Worm (Caenorhabditis elegans) whole organism, mixed stage, embryonic: Measurements from ENCODE around the gene sma-2.

Experiments
- M03D4.4 ChIP-seq: sonication (generic microtip); optimal IDR thresholded peaks from 2 replicates; lab custom pipeline; 2017; ENCODE audit warnings: mild to moderate bottlenecking, missing genetic modification characterization, missing compliant biosample characterization
- bed-3 ChIP-seq: fragments of 200-800 bp; sonication (Bioruptor generic); optimal IDR thresholded peaks from 3 replicates; lab custom pipeline; 2018; ENCODE audit warnings: mild to moderate bottlenecking, missing genetic modification characterization, moderate library complexity, missing compliant biosample characterization
- ceh-39 ChIP-seq: fragments of 150-350 bp; optimal IDR thresholded peaks from 2 replicates; lab custom pipeline; 2014; ENCODE audit warnings: missing biosample characterization, missing genetic modification characterization
- ceh-43 ChIP-seq: fragments of 200-800 bp; sonication (Bioruptor generic); optimal IDR thresholded peaks from 2 replicates; lab custom pipeline; 2018; ENCODE audit warnings: mild to moderate bottlenecking, missing genetic modification characterization, moderate library complexity, missing compliant biosample characterization
- ceh-83 ChIP-seq: fragments of 200-800 bp; sonication (Bioruptor generic); optimal IDR thresholded peaks from 2 replicates; lab custom pipeline; 2018; ENCODE audit warnings: mild to moderate bottlenecking, missing genetic modification characterization, missing compliant biosample characterization
- ces-1 ChIP-seq: fragments of 150-350 bp; optimal IDR thresholded peaks from 2 replicates; lab custom pipeline; 2014; ENCODE audit warnings: missing biosample characterization, missing genetic modification reagents, missing genetic modification characterization
- drap-1 ChIP-seq: fragments of 200-800 bp; sonication (Bioruptor generic); optimal IDR thresholded peaks from 3 replicates; lab custom pipeline; 2018; ENCODE audit warnings: mild to moderate bottlenecking, missing genetic modification characterization, missing compliant biosample characterization
- elt-1 ChIP-seq: sonication (generic microtip); optimal IDR thresholded peaks from 2 replicates; lab custom pipeline; 2017; ENCODE audit warnings: missing genetic modification characterization, mild to moderate bottlenecking, missing compliant biosample characterization, antibody characterized with exemption, moderate library complexity, borderline replicate concordance; ENCODE audit not compliant: insufficient read depth
- elt-3 ChIP-seq: fragments of 150-350 bp; optimal IDR thresholded peaks from 2 replicates; lab custom pipeline; 2014; ENCODE audit warnings: missing biosample characterization, missing genetic modification characterization
- flh-1 ChIP-seq: fragments of 200-800 bp; sonication (Bioruptor generic); optimal IDR thresholded peaks from 2 replicates; lab custom pipeline; 2018; ENCODE audit warnings: mild to moderate bottlenecking, missing genetic modification characterization, moderate library complexity, missing compliant biosample characterization
- ham-2 ChIP-seq: fragments of 200-800 bp; sonication (Bioruptor generic); optimal IDR thresholded peaks from 2 replicates; lab custom pipeline; 2018; ENCODE audit warnings: mild to moderate bottlenecking, missing genetic modification characterization, missing compliant biosample characterization
- hlh-1 ChIP-seq: fragments of 150-350 bp; optimal IDR thresholded peaks from 2 replicates; lab custom pipeline; 2014; ENCODE audit warnings: missing biosample characterization, missing genetic modification reagents, missing genetic modification characterization
- lin-13 ChIP-seq: fragments of 150-350 bp; optimal IDR thresholded peaks from 2 replicates; lab custom pipeline; 2014; ENCODE audit warnings: missing biosample characterization, missing genetic modification characterization
- lin-32 ChIP-seq: fragments of 200-800 bp; sonication (Bioruptor generic); optimal IDR thresholded peaks from 2 replicates; lab custom pipeline; 2018; ENCODE audit warnings: mild to moderate bottlenecking, missing genetic modification characterization, missing compliant biosample characterization
- mab-5 ChIP-seq: fragments of 150-350 bp; optimal IDR thresholded peaks from 2 replicates; lab custom pipeline; 2014; ENCODE audit warnings: missing biosample characterization, missing genetic modification characterization
- mep-1 ChIP-seq: fragments of 150-350 bp; optimal IDR thresholded peaks from 2 replicates; lab custom pipeline; 2017; ENCODE audit warnings: missing biosample characterization, missing genetic modification reagents, missing genetic modification characterization, inconsistent platforms
- nhr-2 ChIP-seq: fragments of 150-350 bp; optimal IDR thresholded peaks from 2 replicates; lab custom pipeline; 2014; ENCODE audit warnings: missing biosample characterization, missing genetic modification characterization
- nhr-237 ChIP-seq: fragments of 150-350 bp; optimal IDR thresholded peaks from 2 replicates; lab custom pipeline; 2014; ENCODE audit warnings: missing biosample characterization, missing genetic modification characterization
- nhr-76 ChIP-seq: sonication (generic microtip); optimal IDR thresholded peaks from 2 replicates; lab custom pipeline; 2017; ENCODE audit warnings: missing biosample characterization, missing genetic modification characterization
- pha-4 ChIP-seq: fragments of 150-350 bp; optimal IDR thresholded peaks from 2 replicates; lab custom pipeline; 2018; ENCODE audit warnings: missing biosample characterization, missing genetic modification reagents, missing genetic modification characterization
- sem-2 ChIP-seq: fragments of 200-800 bp; sonication (Bioruptor generic); optimal IDR thresholded peaks from 2 replicates; lab custom pipeline; 2018; ENCODE audit warnings: mild to moderate bottlenecking, missing genetic modification characterization, missing compliant biosample characterization
- snpc-4 ChIP-seq: fragments of 150-350 bp; optimal IDR thresholded peaks from 2 replicates; lab custom pipeline; 2014; ENCODE audit warnings: missing biosample characterization, missing genetic modification characterization
- sptf-1 ChIP-seq: sonication (generic microtip); optimal IDR thresholded peaks from 2 replicates; lab custom pipeline; 2017; ENCODE audit warnings: mild to moderate bottlenecking, missing genetic modification characterization, moderate library complexity, missing compliant biosample characterization
- unc-120 ChIP-seq: sonication (generic microtip); optimal IDR thresholded peaks from 2 replicates; lab custom pipeline; 2017; ENCODE audit warnings: missing genetic modification characterization, missing compliant biosample characterization; ENCODE audit not compliant: poor library complexity, severe bottlenecking
- unc-39 ChIP-seq: fragments of 150-350 bp; optimal IDR thresholded peaks from 2 replicates; lab custom pipeline; 2014; ENCODE audit warnings: missing biosample characterization, missing genetic modification characterization
- unc-62 ChIP-seq: fragments of 150-350 bp; optimal IDR thresholded peaks from 2 replicates; lab custom pipeline; 2014; ENCODE audit warnings: missing biosample characterization, missing genetic modification reagents, missing genetic modification characterization
- zip-8 ChIP-seq: fragments of 150-350 bp; optimal IDR thresholded peaks from 2 replicates; lab custom pipeline; 2014; ENCODE audit warnings: missing biosample characterization, missing genetic modification characterization

The sma-2 gene

ce11 chrIII:8726019-8726894 lies 23.2 kb upstream of the sma-2 start:
- TF ChIP-seq sem-2 (no peak), sptf-1 (tag; lab: Kevin White, UChicago) (no peak), drap-1 (GFP tag; lab: Kevin White, UChicago) (no peak), ham-2 (no peak), nhr-76 (tag; lab: Kevin White, UChicago) (no peak), mep-1 (tag; lab: Kevin White, UChicago) (no peak), hlh-1 (no peak), ceh-43 (no peak), lin-32 (GFP tag; lab: Kevin White, UChicago) (no peak), M03D4.4 (tag; lab: Kevin White, UChicago) (no peak)

DNA sequence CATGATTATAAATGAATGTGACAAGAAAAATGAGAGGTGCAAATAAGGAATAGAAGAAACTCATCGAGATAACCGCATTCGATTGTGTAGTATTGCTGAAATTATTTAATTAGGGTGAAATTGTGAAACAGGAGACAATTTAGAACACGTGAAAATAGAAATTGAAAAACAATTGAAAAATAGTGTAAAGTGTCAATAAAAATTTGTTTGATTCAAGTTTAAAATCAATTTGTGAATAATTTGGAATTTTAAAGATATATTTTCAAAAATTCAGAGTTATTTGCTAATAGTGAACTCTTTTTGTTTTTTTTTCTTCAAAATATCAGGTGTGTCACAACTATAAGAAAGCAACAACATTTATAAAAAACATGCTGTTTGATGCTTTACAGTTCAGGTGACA lies 18.2 kb upstream of the sma-2 start, which contains the start of gene ZK370.4:
TSS of gene ZK370.4 (minus strand) at position 101 of the 400 bp plus-strand sequence.
- TF ChIP-seq drap-1 (GFP tag; lab: Kevin White, UChicago) (no peak), nhr-2 (tag; lab: Kevin White, UChicago) (no peak)

- TF ChIP-seq bed-3 (GFP tag; lab: Kevin White, UChicago) (no peak), ceh-83 (GFP tag; lab: Kevin White, UChicago) (no peak), lin-13 (tag; lab: Kevin White, UChicago) (no peak)
These were observed 17.5 kb upstream of the sma-2 start for ce11 chrIII:8731973-8732372.

DNA sequence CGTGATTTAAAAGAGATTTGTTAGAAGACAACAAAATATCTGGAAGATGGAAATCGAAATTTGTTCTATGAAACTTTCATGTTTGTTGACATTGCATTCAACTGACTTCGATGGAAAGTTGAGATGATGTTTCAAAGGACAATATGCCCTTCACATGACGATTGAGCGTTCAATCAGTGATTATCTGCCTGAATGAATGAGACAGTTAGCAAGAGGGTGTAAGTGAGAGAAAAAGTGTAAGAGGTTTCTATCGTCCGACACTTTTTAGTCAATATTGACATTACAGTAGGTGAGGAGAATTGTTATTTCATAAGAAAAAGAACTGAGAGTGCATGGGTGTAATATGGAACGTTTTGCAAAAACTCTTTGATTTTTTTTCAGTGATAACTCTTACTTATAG lies 16.2 kb upstream of the sma-2 start:
- TF ChIP-seq pha-4 (tag; lab: Kevin White, UChicago) (peak; percentile 87), zip-8 (tag; lab: Kevin White, UChicago) (no peak)

DNA sequence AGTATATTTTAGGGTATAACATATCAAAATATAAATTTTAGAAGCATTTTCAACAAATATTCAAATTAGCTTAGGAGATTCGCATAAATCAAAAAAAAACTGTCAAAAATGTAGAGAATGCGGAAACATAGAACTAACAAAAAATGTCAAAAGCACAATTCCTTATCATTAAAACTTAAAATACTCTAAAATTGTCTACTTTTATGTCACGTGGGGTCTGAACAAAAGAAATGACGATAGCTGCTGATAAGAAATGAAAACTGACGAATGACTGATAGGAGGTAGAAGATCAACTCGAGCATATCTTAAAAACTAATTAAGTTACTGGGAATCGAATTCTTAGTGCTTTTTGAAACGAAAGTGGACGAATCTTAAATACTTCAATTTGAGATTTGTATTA lies 15.8 kb upstream of the sma-2 start:
- no peak for TF ChIP-seq elt-1 (tag; lab: Kevin White, UChicago)
- no peak for TF ChIP-seq mep-1 (tag; lab: Kevin White, UChicago)
- TF ChIP-seq snpc-4 (tag; lab: Kevin White, UChicago): no peak
- no peak for TF ChIP-seq ceh-39
- TF ChIP-seq drap-1 (GFP tag; lab: Kevin White, UChicago): no peak
- TF ChIP-seq elt-3 (tag; lab: Kevin White, UChicago): no peak

DNA sequence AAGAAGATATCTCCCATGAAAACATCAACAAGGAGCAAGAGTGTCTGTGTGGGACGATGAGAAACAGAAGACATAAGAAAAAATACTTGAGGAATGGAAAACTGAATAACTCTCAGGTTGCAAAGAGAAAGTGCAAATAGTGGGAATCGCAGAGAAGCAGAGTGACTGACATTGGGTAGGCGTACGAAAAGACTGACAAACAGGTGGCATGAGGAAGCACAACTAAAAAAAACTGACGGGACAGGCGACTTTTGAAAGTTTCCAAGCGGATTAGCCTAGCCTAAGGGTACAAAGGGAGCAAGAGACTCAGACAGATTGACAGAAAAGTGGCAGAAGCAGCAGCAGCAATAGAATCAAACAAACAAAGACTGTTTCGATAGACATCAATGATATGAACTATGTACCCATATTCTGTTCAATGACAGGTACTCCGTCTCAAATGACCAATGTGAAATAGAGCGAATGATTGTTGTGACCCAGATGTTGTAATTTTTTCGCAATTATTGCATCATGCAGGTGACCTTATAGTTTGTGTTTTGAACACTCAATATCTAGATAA lies 15.1 kb upstream of the sma-2 start:
- peak; percentile 26 for TF ChIP-seq zip-8 (tag; lab: Kevin White, UChicago)
- TF ChIP-seq mep-1 (tag; lab: Kevin White, UChicago): no peak
- TF ChIP-seq nhr-76 (tag; lab: Kevin White, UChicago): no peak
- peak; percentile 39 for TF ChIP-seq unc-120 (tag; lab: Kevin White, UChicago)
- TF ChIP-seq nhr-237 (tag; lab: Kevin White, UChicago): peak; percentile 21
- TF ChIP-seq flh-1: no peak
- no peak for TF ChIP-seq ham-2
- TF ChIP-seq mab-5 (tag; lab: Kevin White, UChicago): no peak
- TF ChIP-seq ces-1 (GFP tag; lab: Kevin White, UChicago): no peak
- TF ChIP-seq unc-62 (GFP tag; lab: Kevin White, UChicago): peak; percentile 74
- TF ChIP-seq hlh-1: peak; percentile 70

ce11 chrIII:8737391-8737790 lies 12.1 kb upstream of the sma-2 start:
- TF ChIP-seq ces-1 (GFP tag; lab: Kevin White, UChicago) (peak; percentile 81), unc-39 (no peak)
